Worm (Caenorhabditis elegans): ENCODE measurements around the gene obr-1.

obr-1 gene

ce11 chrIII:11278817-11279216 lies 8.1 kb upstream of the obr-1 start, which contains the start of gene Y47D3A.21:
Y47D3A.21 (minus strand) TSS chrIII:11278917.
- no peak for TF ChIP-seq ceh-48 (tag; optimal IDR thresholded peaks at IDR 0.05)
- TF ChIP-seq ceh-19 (GFP tag; optimal IDR thresholded peaks at IDR 0.05): no peak
- TF ChIP-seq ztf-16 (tag; optimal IDR thresholded peaks at IDR 0.05): no peak
- no peak for TF ChIP-seq dve-1 (tag; optimal IDR thresholded peaks at IDR 0.05)
- TF ChIP-seq F13H6.1 (tag; optimal IDR thresholded peaks at IDR 0.05): no peak
- no peak for TF ChIP-seq ets-4 (tag; optimal IDR thresholded peaks at IDR 0.05)
- TF ChIP-seq zip-5 (tag; optimal IDR thresholded peaks at IDR 0.05): no peak
- no peak for TF ChIP-seq tbx-7 (tag; optimal IDR thresholded peaks at IDR 0.05)
- TF ChIP-seq pat-9 (tag; optimal IDR thresholded peaks at IDR 0.05): no peak
- TF ChIP-seq C08G9.2 (tag; optimal IDR thresholded peaks at IDR 0.05): no peak
- TF ChIP-seq hlh-30 (tag; optimal IDR thresholded peaks at IDR 0.05; ENCODE audit: insufficient read depth): no peak
- TF ChIP-seq npax-4 (tag; optimal IDR thresholded peaks at IDR 0.05): no peak
- TF ChIP-seq sdc-2 (tag; optimal IDR thresholded peaks at IDR 0.05): no peak
- TF ChIP-seq K09A11.1 (tag; optimal IDR thresholded peaks at IDR 0.05; ENCODE audit: insufficient read depth): no peak
- no peak for TF ChIP-seq gmeb-2 (tag; optimal IDR thresholded peaks at IDR 0.05)
- no peak for TF ChIP-seq nfya-1 (tag; optimal IDR thresholded peaks at IDR 0.05)
- TF ChIP-seq elt-4 (tag; optimal IDR thresholded peaks at IDR 0.05): no peak
- no peak for TF ChIP-seq K02D7.2 (tag; optimal IDR thresholded peaks at IDR 0.05)

- TF ChIP-seq ceh-2 (tag; optimal IDR thresholded peaks at IDR 0.05) (no peak), zip-5 (tag; optimal IDR thresholded peaks at IDR 0.05) (no peak), eyg-1 (tag; optimal IDR thresholded peaks at IDR 0.05) (no peak), sdc-2 (tag; optimal IDR thresholded peaks at IDR 0.05) (no peak), unc-86 (tag; optimal IDR thresholded peaks at IDR 0.05) (no peak), sox-4 (tag; optimal IDR thresholded peaks at IDR 0.05) (no peak), unc-55 (GFP tag; optimal IDR thresholded peaks at IDR 0.05) (no peak), hlh-8 (tag; optimal IDR thresholded peaks at IDR 0.05) (no peak), ceh-18 (tag; optimal IDR thresholded peaks at IDR 0.05) (no peak), fax-1 (tag; optimal IDR thresholded peaks at IDR 0.05) (no peak), pag-3 (tag; optimal IDR thresholded peaks at IDR 0.05; ENCODE audit: borderline replicate concordance) (no peak), hlh-13 (GFP tag; optimal IDR thresholded peaks at IDR 0.05) (no peak), ceh-6 (GFP tag; optimal IDR thresholded peaks at IDR 0.05) (no peak), lim-6 (tag; optimal IDR thresholded peaks at IDR 0.05) (no peak), pros-1 (tag; optimal IDR thresholded peaks at IDR 0.05) (no peak)
Measured at ce11 chrIII:11274590-11275116, 4.0 kb upstream of the obr-1 start, which contains the start of gene Y47D3A.20. Y47D3A.20 (plus strand) TSS chrIII:11275066.

ce11 chrIII:11269206-11269605 lies 1.5 kb downstream of the obr-1 start:
- TF ChIP-seq pqm-1 (tag; optimal IDR thresholded peaks at IDR 0.05): no peak
- TF ChIP-seq ref-2 (tag; optimal IDR thresholded peaks at IDR 0.05): no peak
- no peak for TF ChIP-seq ceh-22 (tag; optimal IDR thresholded peaks at IDR 0.05)
- no peak for TF ChIP-seq hlh-15 (tag; optimal IDR thresholded peaks at IDR 0.05)
- TF ChIP-seq ceh-31 (tag; optimal IDR thresholded peaks at IDR 0.05): no peak
- TF ChIP-seq nhr-11 (tag; optimal IDR thresholded peaks at IDR 0.05): no peak

ce11 chrIII:11268532-11268931 lies 2.2 kb downstream of the obr-1 start:
- TF ChIP-seq fkh-6 (tag; optimal IDR thresholded peaks at IDR 0.05): no peak
- no peak for TF ChIP-seq lim-6 (tag; optimal IDR thresholded peaks at IDR 0.05)
- TF ChIP-seq ets-4 (tag; optimal IDR thresholded peaks at IDR 0.05): no peak
- no peak for TF ChIP-seq K02D7.2 (tag; optimal IDR thresholded peaks at IDR 0.05)
- TF ChIP-seq odd-2 (tag; optimal IDR thresholded peaks at IDR 0.05): no peak
- TF ChIP-seq C38D4.7 (GFP tag; optimal IDR thresholded peaks at IDR 0.05): no peak
- TF ChIP-seq ceh-6 (GFP tag; optimal IDR thresholded peaks at IDR 0.05): no peak
- TF ChIP-seq che-1 (tag; optimal IDR thresholded peaks at IDR 0.05): no peak
- no peak for TF ChIP-seq dmd-4 (tag; optimal IDR thresholded peaks at IDR 0.05; ENCODE audit: borderline replicate concordance)
- no peak for TF ChIP-seq ceh-9 (tag; optimal IDR thresholded peaks at IDR 0.05)
- no peak for TF ChIP-seq hlh-8 (tag; optimal IDR thresholded peaks at IDR 0.05)
- TF ChIP-seq eyg-1 (tag; optimal IDR thresholded peaks at IDR 0.05): no peak
- no peak for TF ChIP-seq ceh-18 (tag; optimal IDR thresholded peaks at IDR 0.05)
- TF ChIP-seq Y22D7AL.16 (tag; optimal IDR thresholded peaks at IDR 0.05): no peak
- TF ChIP-seq pqm-1 (tag; optimal IDR thresholded peaks at IDR 0.05): no peak
